Worm (Caenorhabditis elegans): ENCODE results near the gene rme-1.
A peak's percentile ranks its signal among the peaks of the same experiment; 100 is the strongest.

The rme-1 gene

ce11 chrV:6229457-6229949, 20.8 kb downstream of the rme-1 start (continued):
- TF ChIP-seq sem-4 (tag; optimal IDR thresholded peaks at IDR 0.05) (peak; percentile 76), nhr-21 (tag; optimal IDR thresholded peaks at IDR 0.05) (peak; percentile 91), unc-39 (tag; optimal IDR thresholded peaks at IDR 0.05) (no peak), C34F6.9 (tag; optimal IDR thresholded peaks at IDR 0.05) (peak; percentile 47), lin-11 (tag; optimal IDR thresholded peaks at IDR 0.05) (no peak), mdl-1 (tag; optimal IDR thresholded peaks at IDR 0.05) (peak in 1 of 2 experiments; percentile 75), blmp-1 (tag; optimal IDR thresholded peaks at IDR 0.05; ENCODE audit: insufficient read depth) (peak; percentile 66)

ce11 chrV:6230629-6231229, 22.0 kb downstream of the rme-1 start:
- TF ChIP-seq nhr-25 (tag; optimal IDR thresholded peaks at IDR 0.05) (peak; percentile 10), crh-2 (tag; optimal IDR thresholded peaks at IDR 0.05) (peak; percentile 19), fos-1 (tag; optimal IDR thresholded peaks at IDR 0.05) (peak; percentile 10), F13H6.1 (tag; optimal IDR thresholded peaks at IDR 0.05) (peak; percentile 12), elt-1 (tag; optimal IDR thresholded peaks at IDR 0.05) (no peak), lsy-2 (tag; optimal IDR thresholded peaks at IDR 0.05) (peak in 1 of 2 experiments; percentile 9), gmeb-1 (tag; optimal IDR thresholded peaks at IDR 0.05) (peak; percentile 14), sma-9 (GFP tag; optimal IDR thresholded peaks at IDR 0.05) (peak; percentile 48), sma-9 (tag; optimal IDR thresholded peaks at IDR 0.05) (no peak), C34F6.9 (tag; optimal IDR thresholded peaks at IDR 0.05) (no peak)

- TF ChIP-seq unc-39 (tag; optimal IDR thresholded peaks at IDR 0.05) (no peak), elt-3 (tag; optimal IDR thresholded peaks at IDR 0.05) (no peak), egl-27 (tag; optimal IDR thresholded peaks at IDR 0.05) (no peak), nhr-21 (tag; optimal IDR thresholded peaks at IDR 0.05) (no peak), elt-1 (tag; optimal IDR thresholded peaks at IDR 0.05) (no peak), unc-55 (GFP tag; optimal IDR thresholded peaks at IDR 0.05) (no peak), nhr-12 (tag; optimal IDR thresholded peaks at IDR 0.05) (no peak), mdl-1 (tag; optimal IDR thresholded peaks at IDR 0.05) (no peak), mab-5 (tag; optimal IDR thresholded peaks at IDR 0.05) (no peak), nhr-25 (tag; optimal IDR thresholded peaks at IDR 0.05) (peak; percentile 31), dmd-4 (tag; optimal IDR thresholded peaks at IDR 0.05) (no peak), gmeb-1 (tag; optimal IDR thresholded peaks at IDR 0.05) (no peak), nhr-6 (tag; optimal IDR thresholded peaks at IDR 0.05) (peak; percentile 7), crh-2 (tag; optimal IDR thresholded peaks at IDR 0.05) (no peak), ceh-82 (tag; optimal IDR thresholded peaks at IDR 0.05) (no peak), sma-3 (GFP tag; optimal IDR thresholded peaks at IDR 0.05) (no peak), lin-13 (GFP tag; optimal IDR thresholded peaks at IDR 0.05) (no peak), fos-1 (tag; optimal IDR thresholded peaks at IDR 0.05) (no peak), lsy-2 (tag; optimal IDR thresholded peaks at IDR 0.05) (peak in 1 of 2 experiments; percentile 33), peb-1 (tag; optimal IDR thresholded peaks at IDR 0.05) (no peak), ZK546.5 (tag; optimal IDR thresholded peaks at IDR 0.05) (no peak), nhr-11 (tag; optimal IDR thresholded peaks at IDR 0.05) (no peak), nhr-10 (tag; optimal IDR thresholded peaks at IDR 0.05) (no peak), ztf-1 (GFP tag; conservative IDR thresholded peaks at IDR 0.05) (no peak), alr-1 (tag; optimal IDR thresholded peaks at IDR 0.05) (no peak), snpc-4 (tag; optimal IDR thresholded peaks at IDR 0.05) (no peak), Y55F3AM.14 (GFP tag; optimal IDR thresholded peaks at IDR 0.05) (no peak), sem-4 (tag; optimal IDR thresholded peaks at IDR 0.05) (no peak), aly-2 (tag; optimal IDR thresholded peaks at IDR 0.05) (no peak), R02D3.7 (tag; optimal IDR thresholded peaks at IDR 0.05) (no peak), skn-1 (tag; optimal IDR thresholded peaks at IDR 0.05) (no peak), nhr-237 (tag; optimal IDR thresholded peaks at IDR 0.05) (no peak), sma-9 (GFP tag; optimal IDR thresholded peaks at IDR 0.05) (peak; percentile 7), sma-9 (tag; optimal IDR thresholded peaks at IDR 0.05) (no peak), ceh-16 (tag; optimal IDR thresholded peaks at IDR 0.05) (no peak), C34F6.9 (tag; optimal IDR thresholded peaks at IDR 0.05) (peak; percentile 1), nhr-129 (tag; optimal IDR thresholded peaks at IDR 0.05) (peak; percentile 75), nhr-23 (tag; optimal IDR thresholded peaks at IDR 0.05) (no peak), ama-1 (optimal IDR thresholded peaks at IDR 0.05) (no peak)
Observed at ce11 chrV:6231902-6232340, 23.2 kb downstream of the rme-1 start.
